Fruit fly (Drosophila melanogaster) whole organism, embryonic: ENCODE data around the gene tw.
A peak's percentile ranks its signal among the peaks of the same experiment; 100 is the strongest.

Experiments
- CG10462 ChIP-seq: fragments of 200-800 bp; sonication (Bioruptor generic); optimal IDR thresholded peaks from 2 replicates; lab custom pipeline; 2016; ENCODE audit warnings: missing biosample characterization, missing genetic modification characterization
- CG14710 ChIP-seq: fragments of 200-800 bp; sonication (Bioruptor generic); optimal IDR thresholded peaks from 3 replicates; lab custom pipeline; 2019; ENCODE audit warnings: missing biosample characterization, mild to moderate bottlenecking, missing genetic modification characterization, moderate library complexity
- CG2129 ChIP-seq: fragments of 200-800 bp; sonication (Bioruptor generic); IDR thresholded peaks from 2 replicates; pipeline ENCODE4 v1.3.6; 2022; ENCODE audit warnings: missing biosample characterization, missing genetic modification characterization; ENCODE audit not compliant: partially characterized antibody
- CG32532 ChIP-seq: fragments of 200-800 bp; sonication (Bioruptor generic); IDR thresholded peaks from 2 replicates; pipeline ENCODE4 v1.3.6; 2022; ENCODE audit warnings: missing biosample characterization, missing genetic modification characterization
- D19A ChIP-seq: fragments of 200-800 bp; optimal IDR thresholded peaks from 3 replicates; lab custom pipeline; 2019; ENCODE audit warnings: missing biosample characterization, mild to moderate bottlenecking, missing genetic modification characterization, moderate library complexity
- Deaf1 ChIP-seq: fragments of 200-800 bp; optimal IDR thresholded peaks from 3 replicates; lab custom pipeline; 2019; ENCODE audit warnings: missing biosample characterization, mild to moderate bottlenecking, missing genetic modification characterization, moderate library complexity
- Dfd ChIP-seq, 2 experiments: fragments of >200 bp; optimal IDR thresholded peaks; 2 replicates each; lab custom pipeline; 2017; ENCODE audit warnings: missing biosample characterization in 2 of 2, missing genetic modification characterization in 2 of 2
- NC2α ChIP-seq: fragments of 200-800 bp; sonication (Bioruptor generic); optimal IDR thresholded peaks from 2 replicates; lab custom pipeline; 2016; ENCODE audit warnings: missing biosample characterization, missing genetic modification characterization
- gem ChIP-seq: fragments of 200-800 bp; sonication (Bioruptor generic); optimal IDR thresholded peaks from 2 replicates; lab custom pipeline; 2019; ENCODE audit warnings: missing biosample characterization, mild to moderate bottlenecking, missing genetic modification characterization, moderate library complexity
- gsb-n ChIP-seq: fragments of 200-800 bp; sonication (Bioruptor generic); optimal IDR thresholded peaks from 3 replicates; lab custom pipeline; 2018; ENCODE audit warnings: missing biosample characterization, mild to moderate bottlenecking, missing genetic modification characterization
- inv ChIP-seq: fragments of 200-800 bp; sonication (Bioruptor generic); IDR thresholded peaks from 2 replicates; pipeline ENCODE4 v1.3.6; 2022; ENCODE audit warnings: missing biosample characterization, missing genetic modification characterization; ENCODE audit not compliant: partially characterized antibody
- p53 ChIP-seq: fragments of 200-800 bp; sonication (Bioruptor generic); optimal IDR thresholded peaks from 2 replicates; lab custom pipeline; 2016; ENCODE audit warnings: missing biosample characterization, missing genetic modification characterization
- usp ChIP-seq: fragments of >200 bp; optimal IDR thresholded peaks from 2 replicates; lab custom pipeline; 2017; ENCODE audit warnings: missing biosample characterization, missing genetic modification characterization

dm6 chrX:765039-765508, 19.5 kb upstream of the tw start, which contains the start of gene RpL22:
- TF ChIP-seq CG14710 (tag; lab: Kevin White, UChicago) (peak; percentile 94), D19A (tag; lab: Kevin White, UChicago) (peak; percentile 71), CG10462 (peak; percentile 57), Dfd (GFP tag; optimal IDR thresholded peaks at IDR 0.05; lab: Kevin White, UChicago) (no peak), gem (tag; lab: Kevin White, UChicago) (peak; percentile 59), gsb-n (tag; lab: Kevin White, UChicago) (peak; percentile 80), p53 (GFP tag; lab: Kevin White, UChicago) (peak; percentile 94), inv (no peak; the same call in 1 of the 2 replicates), Deaf1 (tag; lab: Kevin White, UChicago) (peak; percentile 54), CG32532 (peak; percentile 91), CG2129 (GFP tag; lab: Robert Waterston, UW) (no peak), NC2α (GFP tag; lab: Kevin White, UChicago) (peak; percentile 86), usp (GFP tag; lab: Kevin White, UChicago) (no peak)
